Worm (Caenorhabditis elegans) whole organism, mixed stage, embryonic: ENCODE results near the gene ZK666.8.
A peak's percentile ranks its signal among the peaks of the same experiment; 100 is the strongest.
"Not testable (repeated sequence)": the region's sequence is repeated elsewhere in the genome, so short reads cannot be mapped to it uniquely, and the experiment has no call there.

ENCODE experiments used
- M03D4.4 ChIP-seq: sonication (generic microtip); optimal IDR thresholded peaks from 2 replicates; lab custom pipeline; 2017; ENCODE audit warnings: mild to moderate bottlenecking, missing genetic modification characterization, missing compliant biosample characterization
- bed-3 ChIP-seq: fragments of 200-800 bp; sonication (Bioruptor generic); optimal IDR thresholded peaks from 3 replicates; lab custom pipeline; 2018; ENCODE audit warnings: mild to moderate bottlenecking, missing genetic modification characterization, moderate library complexity, missing compliant biosample characterization
- blmp-1 ChIP-seq: fragments of 150-350 bp; optimal IDR thresholded peaks from 2 replicates; lab custom pipeline; 2014; ENCODE audit warnings: missing biosample characterization, missing genetic modification characterization
- ceh-39 ChIP-seq: fragments of 150-350 bp; optimal IDR thresholded peaks from 2 replicates; lab custom pipeline; 2014; ENCODE audit warnings: missing biosample characterization, missing genetic modification characterization
- ceh-43 ChIP-seq: fragments of 200-800 bp; sonication (Bioruptor generic); optimal IDR thresholded peaks from 2 replicates; lab custom pipeline; 2018; ENCODE audit warnings: mild to moderate bottlenecking, missing genetic modification characterization, moderate library complexity, missing compliant biosample characterization
- ceh-83 ChIP-seq: fragments of 200-800 bp; sonication (Bioruptor generic); optimal IDR thresholded peaks from 2 replicates; lab custom pipeline; 2018; ENCODE audit warnings: mild to moderate bottlenecking, missing genetic modification characterization, missing compliant biosample characterization
- ces-1 ChIP-seq: fragments of 150-350 bp; optimal IDR thresholded peaks from 2 replicates; lab custom pipeline; 2014; ENCODE audit warnings: missing biosample characterization, missing genetic modification reagents, missing genetic modification characterization
- elt-1 ChIP-seq: sonication (generic microtip); optimal IDR thresholded peaks from 2 replicates; lab custom pipeline; 2017; ENCODE audit warnings: missing genetic modification characterization, mild to moderate bottlenecking, missing compliant biosample characterization, antibody characterized with exemption, moderate library complexity, borderline replicate concordance; ENCODE audit not compliant: insufficient read depth
- elt-3 ChIP-seq: fragments of 150-350 bp; optimal IDR thresholded peaks from 2 replicates; lab custom pipeline; 2014; ENCODE audit warnings: missing biosample characterization, missing genetic modification characterization
- flh-1 ChIP-seq: fragments of 200-800 bp; sonication (Bioruptor generic); optimal IDR thresholded peaks from 2 replicates; lab custom pipeline; 2018; ENCODE audit warnings: mild to moderate bottlenecking, missing genetic modification characterization, moderate library complexity, missing compliant biosample characterization
- ham-2 ChIP-seq: fragments of 200-800 bp; sonication (Bioruptor generic); optimal IDR thresholded peaks from 2 replicates; lab custom pipeline; 2018; ENCODE audit warnings: mild to moderate bottlenecking, missing genetic modification characterization, missing compliant biosample characterization
- hlh-1 ChIP-seq: fragments of 150-350 bp; optimal IDR thresholded peaks from 2 replicates; lab custom pipeline; 2014; ENCODE audit warnings: missing biosample characterization, missing genetic modification reagents, missing genetic modification characterization
- lin-13 ChIP-seq: fragments of 150-350 bp; optimal IDR thresholded peaks from 2 replicates; lab custom pipeline; 2014; ENCODE audit warnings: missing biosample characterization, missing genetic modification characterization
- lin-32 ChIP-seq: fragments of 200-800 bp; sonication (Bioruptor generic); optimal IDR thresholded peaks from 2 replicates; lab custom pipeline; 2018; ENCODE audit warnings: mild to moderate bottlenecking, missing genetic modification characterization, missing compliant biosample characterization
- lsy-2 ChIP-seq: fragments of 150-350 bp; optimal IDR thresholded peaks from 2 replicates; lab custom pipeline; 2014; ENCODE audit warnings: missing biosample characterization, missing genetic modification characterization
- mab-5 ChIP-seq: fragments of 150-350 bp; optimal IDR thresholded peaks from 2 replicates; lab custom pipeline; 2014; ENCODE audit warnings: missing biosample characterization, missing genetic modification characterization
- mep-1 ChIP-seq: fragments of 150-350 bp; optimal IDR thresholded peaks from 2 replicates; lab custom pipeline; 2017; ENCODE audit warnings: missing biosample characterization, missing genetic modification reagents, missing genetic modification characterization, inconsistent platforms
- mls-2 ChIP-seq: sonication (generic microtip); optimal IDR thresholded peaks from 2 replicates; lab custom pipeline; 2016; ENCODE audit warnings: mild to moderate bottlenecking, missing genetic modification characterization, moderate library complexity, missing compliant biosample characterization
- nhr-2 ChIP-seq: fragments of 150-350 bp; optimal IDR thresholded peaks from 2 replicates; lab custom pipeline; 2014; ENCODE audit warnings: missing biosample characterization, missing genetic modification characterization
- nhr-28 ChIP-seq: fragments of 150-350 bp; optimal IDR thresholded peaks from 2 replicates; lab custom pipeline; 2014; ENCODE audit warnings: missing biosample characterization, missing genetic modification characterization
- nhr-76 ChIP-seq: sonication (generic microtip); optimal IDR thresholded peaks from 2 replicates; lab custom pipeline; 2017; ENCODE audit warnings: missing biosample characterization, missing genetic modification characterization
- sem-2 ChIP-seq: fragments of 200-800 bp; sonication (Bioruptor generic); optimal IDR thresholded peaks from 2 replicates; lab custom pipeline; 2018; ENCODE audit warnings: mild to moderate bottlenecking, missing genetic modification characterization, missing compliant biosample characterization
- snpc-4 ChIP-seq: fragments of 150-350 bp; optimal IDR thresholded peaks from 2 replicates; lab custom pipeline; 2014; ENCODE audit warnings: missing biosample characterization, missing genetic modification characterization
- sptf-1 ChIP-seq: sonication (generic microtip); optimal IDR thresholded peaks from 2 replicates; lab custom pipeline; 2017; ENCODE audit warnings: mild to moderate bottlenecking, missing genetic modification characterization, moderate library complexity, missing compliant biosample characterization
- tbx-8 ChIP-seq: fragments of 200-800 bp; sonication (Bioruptor generic); optimal IDR thresholded peaks from 2 replicates; lab custom pipeline; 2018; ENCODE audit warnings: mild to moderate bottlenecking, missing genetic modification characterization, moderate library complexity, missing compliant biosample characterization
- unc-120 ChIP-seq: sonication (generic microtip); optimal IDR thresholded peaks from 2 replicates; lab custom pipeline; 2017; ENCODE audit warnings: missing genetic modification characterization, missing compliant biosample characterization; ENCODE audit not compliant: poor library complexity, severe bottlenecking
- unc-39 ChIP-seq: fragments of 150-350 bp; optimal IDR thresholded peaks from 2 replicates; lab custom pipeline; 2014; ENCODE audit warnings: missing biosample characterization, missing genetic modification characterization
- unc-62 ChIP-seq: fragments of 150-350 bp; optimal IDR thresholded peaks from 2 replicates; lab custom pipeline; 2014; ENCODE audit warnings: missing biosample characterization, missing genetic modification reagents, missing genetic modification characterization
- ztf-11 ChIP-seq: fragments of 150-350 bp; optimal IDR thresholded peaks from 2 replicates; lab custom pipeline; 2014; ENCODE audit warnings: missing biosample characterization, missing genetic modification characterization

Gene ZK666.8

DNA sequence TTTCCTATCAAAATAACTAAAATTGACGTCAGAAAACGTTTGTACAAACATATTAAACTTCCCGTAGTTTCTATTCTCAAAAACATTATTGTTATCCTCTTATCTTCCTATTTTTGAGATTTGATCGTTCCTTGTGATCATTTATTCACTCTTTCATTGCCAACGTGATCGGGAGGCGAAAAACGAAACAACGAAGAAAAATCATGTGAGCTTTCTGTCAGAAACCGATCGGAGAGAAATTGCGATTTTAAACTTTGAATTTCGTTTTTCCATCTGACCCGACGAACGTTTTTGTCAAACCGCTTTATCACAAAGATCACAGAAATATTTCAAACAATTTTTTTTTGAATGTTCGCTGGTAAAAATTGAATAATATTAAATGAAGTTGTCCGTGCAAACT is 46.6 kb downstream of the ZK666.8 start:
- TF ChIP-seq tbx-8 (GFP tag; lab: Kevin White, UChicago) (no peak), mls-2 (tag; lab: Kevin White, UChicago) (no peak), mab-5 (tag; lab: Kevin White, UChicago) (no peak), nhr-76 (tag; lab: Kevin White, UChicago) (no peak), ceh-39 (tag; lab: Kevin White, UChicago) (no peak), M03D4.4 (tag; lab: Kevin White, UChicago) (no peak), nhr-2 (tag; lab: Kevin White, UChicago) (no peak), lsy-2 (no peak), sem-2 (no peak), mep-1 (tag; lab: Kevin White, UChicago) (no peak), hlh-1 (no peak), unc-120 (tag; lab: Kevin White, UChicago) (no peak), lin-32 (GFP tag; lab: Kevin White, UChicago) (no peak), sptf-1 (no peak), unc-62 (GFP tag; lab: Kevin White, UChicago) (no peak), elt-1 (no peak), ztf-11 (no peak), bed-3 (GFP tag; lab: Kevin White, UChicago) (no peak)

ce11 chrII:10445738-10446137 is 47.2 kb downstream of the ZK666.8 start:
- TF ChIP-seq lsy-2 (no peak), unc-120 (tag; lab: Kevin White, UChicago) (no peak), mab-5 (tag; lab: Kevin White, UChicago) (no peak), sptf-1 (no peak), unc-39 (no peak), flh-1 (GFP tag; lab: Kevin White, UChicago) (no peak), ham-2 (GFP tag; lab: Kevin White, UChicago) (no peak), ztf-11 (no peak), elt-3 (tag; lab: Kevin White, UChicago) (no peak), snpc-4 (no peak), bed-3 (GFP tag; lab: Kevin White, UChicago) (no peak)

ce11 chrII:10444971-10445707 is 47.8 kb downstream of the ZK666.8 start:
- no peak for TF ChIP-seq elt-1
- TF ChIP-seq lsy-2 = peak; percentile 77

- TF ChIP-seq blmp-1 (no peak), unc-62 (GFP tag; lab: Kevin White, UChicago) (no peak), mls-2 (tag; lab: Kevin White, UChicago) (no peak), lin-13 (tag; lab: Kevin White, UChicago) (no peak), ces-1 (no peak), lin-32 (GFP tag; lab: Kevin White, UChicago) (no peak), nhr-28 (tag; lab: Kevin White, UChicago) (no peak), ceh-83 (GFP tag; lab: Kevin White, UChicago) (no peak), ham-2 (GFP tag; lab: Kevin White, UChicago) (no peak), elt-3 (tag; lab: Kevin White, UChicago) (no peak), flh-1 (GFP tag; lab: Kevin White, UChicago) (no peak), ceh-43 (GFP tag; lab: Kevin White, UChicago) (no peak), hlh-1 (no peak), sptf-1 (no peak)
These were observed 49.0 kb downstream of the ZK666.8 start for ce11 chrII:10443898-10444297.

DNA sequence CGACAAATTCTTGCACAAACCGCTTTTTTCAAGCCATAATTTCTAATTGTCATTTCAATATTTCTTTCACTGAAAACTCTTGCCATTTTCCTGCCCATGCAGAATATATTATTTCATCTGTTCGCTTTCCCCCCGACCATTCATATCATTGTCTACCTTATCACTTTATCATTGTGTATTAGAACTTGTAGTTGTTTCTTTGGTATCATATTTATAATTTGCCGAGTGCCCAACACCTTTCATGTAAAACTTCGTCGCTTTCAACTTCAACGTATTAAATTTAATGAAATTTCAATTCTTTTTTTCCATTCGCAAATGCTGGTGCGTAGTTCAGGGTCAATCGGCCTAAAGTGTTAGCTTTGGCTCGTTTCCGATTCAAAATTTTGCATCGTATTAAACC is 50.1 kb downstream of the ZK666.8 start, which contains the start of gene ZK673.1:
Gene ZK673.1 (plus strand): TSS at position 301 of the 400 bp plus-strand sequence.
- TF ChIP-seq ceh-39 (tag; lab: Kevin White, UChicago); blmp-1; lsy-2: not testable (repeated sequence)
- TF ChIP-seq, all 35 proteins: peak for 0; not testable (repeated sequence) for 35
